Fruit fly (Drosophila melanogaster) Kc167 (cell line): Measurements from ENCODE around the gene CG33061.

ENCODE experiments used
- Myc ChIP-seq: fragments of >200 bp; optimal IDR thresholded peaks from 2 replicates; lab custom pipeline; 2017; ENCODE audit warnings: missing external identifiers
- Sin3A ChIP-seq: fragments of >200 bp; optimal IDR thresholded peaks from 2 replicates; lab custom pipeline; 2018; ENCODE audit warnings: missing external identifiers
- h ChIP-seq: fragments of >200 bp; optimal IDR thresholded peaks from 3 replicates; lab custom pipeline; 2018; ENCODE audit warnings: missing external identifiers
- psq ChIP-seq: fragments of >200 bp; optimal IDR thresholded peaks from 2 replicates; lab custom pipeline; 2017; ENCODE audit warnings: missing external identifiers
- ttk ChIP-seq: sonication (Bioruptor generic); optimal IDR thresholded peaks from 2 replicates; lab custom pipeline; 2017; ENCODE audit warnings: missing external identifiers

dm6 chr3L:16285346-16285911 lies 44.2 kb upstream of the CG33061 start, which contains the start of gene CG13047:
- TF ChIP-seq h (lab: Kevin White, UChicago) (no peak), Sin3A (lab: Kevin White, UChicago) (no peak), Myc (lab: Kevin White, UChicago) (no peak), psq (no peak), ttk (lab: Kevin White, UChicago) (no peak)
